Fruit fly (Drosophila melanogaster) whole organism, larva: ENCODE results near the gene Taf2.

Experiments used
- noc ChIP-seq: fragments of 200-800 bp; sonication (Bioruptor generic); optimal IDR thresholded peaks from 3 replicates; lab custom pipeline; 2019; ENCODE audit warnings: missing biosample characterization, mild to moderate bottlenecking, missing genetic modification characterization, moderate library complexity

Taf2 gene

DNA sequence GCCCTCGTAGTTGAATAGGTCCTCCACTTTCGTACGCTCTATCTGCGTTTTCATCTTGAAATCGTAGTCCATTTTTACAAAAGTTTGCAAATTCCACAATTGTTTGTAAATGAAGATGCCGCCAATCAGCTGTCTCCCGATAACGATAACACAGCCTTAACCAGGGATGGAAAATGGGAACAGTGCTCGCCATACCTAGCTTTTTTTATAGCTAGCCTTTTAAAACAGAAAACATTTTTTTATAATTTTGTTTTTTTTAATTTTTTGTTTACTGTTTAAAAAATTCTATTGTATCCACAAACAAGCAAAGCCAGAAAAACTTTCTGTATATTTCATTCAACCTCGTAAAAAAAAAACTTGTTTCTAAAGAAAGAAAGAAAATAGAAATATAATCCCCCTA lies 49.9 kb downstream of the Taf2 start, which contains the start of gene Cdk8:
Cdk8 (minus strand) TSS at position 137 of the 400 bp plus-strand sequence.
- TF ChIP-seq noc (tag; lab: Kevin White, UChicago) = no peak

DNA sequence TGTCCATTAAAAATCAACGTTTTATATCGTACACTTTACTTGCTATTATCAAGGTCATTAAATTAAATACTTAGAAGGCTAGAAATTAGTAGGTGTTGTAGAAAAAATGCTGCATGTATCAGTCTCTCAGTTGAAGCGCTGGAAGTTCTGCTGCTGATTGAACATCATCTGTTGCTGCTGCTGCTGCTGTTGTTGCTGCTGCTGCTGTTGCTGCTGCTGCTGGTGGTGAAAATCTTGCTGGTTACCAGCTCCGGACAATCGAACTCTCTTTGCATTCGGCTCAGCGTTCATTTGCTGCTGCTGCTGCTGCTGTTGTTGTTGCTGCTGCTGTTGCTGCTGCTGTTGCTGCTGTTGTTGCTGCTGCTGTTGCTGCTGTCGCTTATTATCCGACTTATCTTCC lies 51.4 kb downstream of the Taf2 start:
- no peak for TF ChIP-seq noc (tag; lab: Kevin White, UChicago)

dm6 chr3L:9836524-9837047 lies 51.9 kb downstream of the Taf2 start, which contains the start of gene I-2:
TSS of gene I-2 (minus strand) at chr3L:9836805.
- no peak for TF ChIP-seq noc (tag; lab: Kevin White, UChicago)
